Worm (Caenorhabditis elegans): Measurements from ENCODE around the gene set-22.

DNA sequence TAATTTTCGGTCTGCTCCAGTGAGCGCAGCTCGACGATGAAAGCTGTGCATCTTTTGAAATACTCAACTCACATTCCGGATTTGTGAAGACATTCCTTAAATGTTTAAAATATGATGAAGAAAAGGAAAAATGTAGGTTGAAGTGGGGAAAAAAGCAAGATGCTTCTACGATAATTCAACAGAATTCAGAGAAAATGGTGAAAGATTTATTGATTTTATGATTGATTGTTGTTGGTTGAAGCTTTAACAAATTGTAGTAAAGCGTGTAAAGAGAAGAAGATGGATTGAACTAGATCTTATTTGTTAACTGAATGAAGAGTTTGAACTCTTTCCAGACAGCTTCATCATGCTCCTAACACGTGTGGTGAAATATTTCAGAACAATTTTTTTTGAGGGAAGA, 53.3 kb downstream of the set-22 start, which contains the start of gene ncx-5:
- TF ChIP-seq him-1 (tag; optimal IDR thresholded peaks at IDR 0.05) (no peak), dao-5 (tag; optimal IDR thresholded peaks at IDR 0.05) (no peak), W03F9.2 (tag; optimal IDR thresholded peaks at IDR 0.05) (no peak)
